Fruit fly (Drosophila melanogaster): Measurements from ENCODE around the gene pum.
A peak's percentile ranks its signal among the peaks of the same experiment; 100 is the strongest.

The pum gene

DNA sequence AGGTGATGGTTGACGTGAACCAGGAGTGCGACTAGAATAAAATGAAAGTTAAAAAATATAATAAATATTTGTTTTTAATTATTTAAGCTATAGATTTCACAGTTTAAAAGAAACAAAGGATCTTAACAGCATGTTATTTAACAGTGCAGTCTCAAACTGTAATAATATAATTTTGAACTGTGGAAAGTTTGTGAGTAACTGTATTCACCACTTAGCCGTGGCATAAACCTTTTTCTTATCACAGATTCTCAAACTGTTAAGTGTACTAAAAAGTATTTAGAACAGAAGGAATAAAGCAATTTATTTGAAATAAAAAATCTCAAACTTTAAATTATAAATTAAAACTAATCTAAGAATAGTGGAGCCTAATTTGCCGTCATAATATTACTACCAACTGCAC is 23.2 kb downstream of the pum start (continued):
- TF ChIP-seq Lhr (GFP tag; optimal IDR thresholded peaks at IDR 0.05) = peak; percentile 9
- TF ChIP-seq Sin3A (optimal IDR thresholded peaks at IDR 0.05) = no peak
- TF ChIP-seq inv (GFP tag; IDR thresholded peaks at IDR 0.05; ENCODE audit: partially characterized antibody) = peak; percentile 39; the same call in 1 of the 2 replicates
- TF ChIP-seq ato (GFP tag; IDR thresholded peaks at IDR 0.05; ENCODE audit: partially characterized antibody) = no peak
- no peak for TF ChIP-seq bigmax (GFP tag; optimal IDR thresholded peaks at IDR 0.05)
- no peak for TF ChIP-seq CG2129 (GFP tag; IDR thresholded peaks at IDR 0.05; ENCODE audit: partially characterized antibody)
- TF ChIP-seq CG17385 (GFP tag; optimal IDR thresholded peaks at IDR 0.05) = no peak
- TF ChIP-seq CG16779 (GFP tag; IDR thresholded peaks at IDR 0.05) = no peak
- no peak for TF ChIP-seq ab (GFP tag; optimal IDR thresholded peaks at IDR 0.05)
- no peak for TF ChIP-seq CG12219 (GFP tag; optimal IDR thresholded peaks at IDR 0.05)
- TF ChIP-seq Ravus (GFP tag; IDR thresholded peaks at IDR 0.05) = no peak
- TF ChIP-seq CG13775 (GFP tag; optimal IDR thresholded peaks at IDR 0.05) = no peak
- no peak for TF ChIP-seq CG13287 (GFP tag; IDR thresholded peaks at IDR 0.05; ENCODE audit: partially characterized antibody)
- TF ChIP-seq PHDP (tag; optimal IDR thresholded peaks at IDR 0.05) = peak; percentile 1
- TF ChIP-seq ERR (GFP tag; optimal IDR thresholded peaks at IDR 0.05) = no peak
- TF ChIP-seq grau (tag; optimal IDR thresholded peaks at IDR 0.05) = peak; percentile 12
- TF ChIP-seq wek (GFP tag; optimal IDR thresholded peaks at IDR 0.05) = no peak
- TF ChIP-seq Jarid2 (GFP tag; optimal IDR thresholded peaks at IDR 0.05) = no peak
- TF ChIP-seq HLH54F (GFP tag; optimal IDR thresholded peaks at IDR 0.05) = no peak
- TF ChIP-seq sens-2 (GFP tag; IDR thresholded peaks at IDR 0.05) = no peak
- TF ChIP-seq Myb (GFP tag; optimal IDR thresholded peaks at IDR 0.05) = no peak
- TF ChIP-seq aop (GFP tag; IDR thresholded peaks at IDR 0.05) = no peak
- TF ChIP-seq dm (GFP tag; optimal IDR thresholded peaks at IDR 0.05) = no peak
- no peak for TF ChIP-seq Hr3 (GFP tag; optimal IDR thresholded peaks at IDR 0.05)
- TF ChIP-seq chinmo (GFP tag; IDR thresholded peaks at IDR 0.05; ENCODE audit: partially characterized antibody) = no peak
- no peak for TF ChIP-seq Hr51 (GFP tag; optimal IDR thresholded peaks at IDR 0.05)
- TF ChIP-seq sim (GFP tag; IDR thresholded peaks at IDR 0.05) = no peak
- no peak for TF ChIP-seq CG17361 (GFP tag; IDR thresholded peaks at IDR 0.05)
- no peak for TF ChIP-seq CG10979 (tag; optimal IDR thresholded peaks at IDR 0.05)
- TF ChIP-seq hkb (optimal IDR thresholded peaks at IDR 0.05) = no peak
- TF ChIP-seq hkb (GFP tag; IDR thresholded peaks at IDR 0.05) = no peak
- no peak for TF ChIP-seq twi (tag; optimal IDR thresholded peaks at IDR 0.05)
- TF ChIP-seq abd-A (tag; optimal IDR thresholded peaks at IDR 0.05) = peak; percentile 49
- no peak for TF ChIP-seq CG17912 (GFP tag; optimal IDR thresholded peaks at IDR 0.05)
- TF ChIP-seq Eip74EF (GFP tag; optimal IDR thresholded peaks at IDR 0.05) = no peak
- TF ChIP-seq ind (GFP tag; optimal IDR thresholded peaks at IDR 0.05) = no peak
- no peak for TF ChIP-seq CG1024 (GFP tag; IDR thresholded peaks at IDR 0.05)
- no peak for TF ChIP-seq ems (GFP tag; optimal IDR thresholded peaks at IDR 0.05)
- no peak for TF ChIP-seq Ets97D (GFP tag; optimal IDR thresholded peaks at IDR 0.05)
- no peak for TF ChIP-seq CG1792 (GFP tag; optimal IDR thresholded peaks at IDR 0.05)
- TF ChIP-seq Med (GFP tag) = peak; percentile 49
- TF ChIP-seq CG4730 (GFP tag; IDR thresholded peaks at IDR 0.05) = no peak
- TF ChIP-seq cas (GFP tag; IDR thresholded peaks at IDR 0.05) = 0 out of 2 replicates have a peak, but pooled peaks have one; percentile 15
- TF ChIP-seq E2f1 (GFP tag; IDR thresholded peaks at IDR 0.05) = no peak
- TF ChIP-seq toy (GFP tag; IDR thresholded peaks at IDR 0.05) = no peak
- TF ChIP-seq nerfin-1 (tag; optimal IDR thresholded peaks at IDR 0.05) = no peak
- TF ChIP-seq CG2116 (GFP tag; optimal IDR thresholded peaks at IDR 0.05) = no peak
- TF ChIP-seq Chrac-16 (GFP tag; optimal IDR thresholded peaks at IDR 0.05) = no peak
- no peak for TF ChIP-seq CG14014 (GFP tag; IDR thresholded peaks at IDR 0.05)
- TF ChIP-seq CG30020 (tag; optimal IDR thresholded peaks at IDR 0.05) = no peak
- TF ChIP-seq CG5953 (GFP tag; IDR thresholded peaks at IDR 0.05) = no peak
- TF ChIP-seq so (GFP tag; IDR thresholded peaks at IDR 0.05) = no peak
